Fruit fly (Drosophila melanogaster): ENCODE data around the gene Mst84Dc.

The Mst84Dc gene

DNA sequence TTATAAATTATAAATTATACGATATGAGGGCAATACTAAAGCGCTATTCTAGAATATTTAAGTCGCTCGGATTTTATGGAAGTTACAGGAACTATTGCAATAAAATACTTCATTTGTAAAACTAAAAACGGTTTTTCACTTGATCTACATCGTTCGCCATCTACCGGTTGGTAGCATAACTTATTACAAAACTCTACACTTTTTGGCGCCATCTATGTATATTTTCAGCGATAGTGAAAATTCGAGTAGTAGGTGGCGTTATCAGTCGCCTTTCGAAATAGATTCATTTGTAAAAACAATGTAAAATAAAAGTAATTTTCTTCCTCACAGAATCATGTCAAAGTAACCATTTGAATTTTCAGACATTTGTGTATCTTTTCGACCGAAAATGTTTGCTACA, 18.0 kb downstream of the Mst84Dc start, which contains the start of gene nxf4 (continued):
- peak; percentile 34 for TF ChIP-seq CG1529 (GFP tag; optimal IDR thresholded peaks at IDR 0.05)
- TF ChIP-seq CG8359 (GFP tag; optimal IDR thresholded peaks at IDR 0.05; ENCODE audit: borderline replicate concordance): peak; percentile 34
- no peak for TF ChIP-seq ftz-f1 (GFP tag; optimal IDR thresholded peaks at IDR 0.05)
- peak; percentile 49 for TF ChIP-seq CG14667 (GFP tag; IDR thresholded peaks at IDR 0.05)
- TF ChIP-seq gro (GFP tag; optimal IDR thresholded peaks at IDR 0.05): peak; percentile 73
- peak; percentile 72 for TF ChIP-seq ind (GFP tag; optimal IDR thresholded peaks at IDR 0.05)
- peak; percentile 67 for TF ChIP-seq Bdp1 (GFP tag; optimal IDR thresholded peaks at IDR 0.05)
- peak; percentile 67 for TF ChIP-seq tgo (GFP tag; IDR thresholded peaks at IDR 0.05)
- TF ChIP-seq salm (tag; optimal IDR thresholded peaks at IDR 0.05): no peak
- TF ChIP-seq CG7786 (GFP tag; optimal IDR thresholded peaks at IDR 0.05): peak; percentile 50
- peak; percentile 75 for TF ChIP-seq Meics (GFP tag; optimal IDR thresholded peaks at IDR 0.05)
- no peak for TF ChIP-seq zen2 (GFP tag; IDR thresholded peaks at IDR 0.05; ENCODE audit: partially characterized antibody)
- peak; percentile 83 for TF ChIP-seq CG13775 (GFP tag; optimal IDR thresholded peaks at IDR 0.05)
- peak; percentile 59 for TF ChIP-seq Fer3 (tag; optimal IDR thresholded peaks at IDR 0.05)
- peak; percentile 79 for TF ChIP-seq Hmr (GFP tag; optimal IDR thresholded peaks at IDR 0.05)
- TF ChIP-seq ham (GFP tag; IDR thresholded peaks at IDR 0.05): no peak
- no peak for TF ChIP-seq schlank (tag; optimal IDR thresholded peaks at IDR 0.05)
- peak; percentile 92 for TF ChIP-seq CG33213 (GFP tag; optimal IDR thresholded peaks at IDR 0.05)
- no peak for TF ChIP-seq Ssrp (tag; optimal IDR thresholded peaks at IDR 0.05)
- TF ChIP-seq GATAe (GFP tag; conservative IDR thresholded peaks at IDR 0.05): 0 out of 2 replicates have a peak, but pooled peaks have one; percentile 32
- peak; percentile 92 for TF ChIP-seq sens (GFP tag)
- TF ChIP-seq Pdp1 (GFP tag; optimal IDR thresholded peaks at IDR 0.05): peak in 1 of 2 experiments; percentile 79
- TF ChIP-seq ERR (GFP tag; optimal IDR thresholded peaks at IDR 0.05): peak; percentile 37
- peak; percentile 85 for TF ChIP-seq CG9932 (GFP tag; IDR thresholded peaks at IDR 0.05)
- TF ChIP-seq NFAT (GFP tag; IDR thresholded peaks at IDR 0.05): peak; percentile 79
- peak; percentile 13; the same call in 1 of the 2 replicates for TF ChIP-seq gsb (GFP tag; IDR thresholded peaks at IDR 0.05)
- peak; percentile 68 for TF ChIP-seq sug (tag; optimal IDR thresholded peaks at IDR 0.05)
- TF ChIP-seq Atf6 (GFP tag; IDR thresholded peaks at IDR 0.05): 0 out of 2 replicates have a peak, but pooled peaks have one; percentile 17
- peak; percentile 63 for TF ChIP-seq Atf-2 (GFP tag; optimal IDR thresholded peaks at IDR 0.05)
- peak; percentile 27 for TF ChIP-seq BtbVII (GFP tag; optimal IDR thresholded peaks at IDR 0.05)
- peak; percentile 54 for TF ChIP-seq Dip3 (GFP tag; optimal IDR thresholded peaks at IDR 0.05)
- TF ChIP-seq gcm2 (GFP tag; optimal IDR thresholded peaks at IDR 0.05): no peak
- no peak for TF ChIP-seq cwo (GFP tag; optimal IDR thresholded peaks at IDR 0.05)
- no peak for TF ChIP-seq CG12391 (tag; optimal IDR thresholded peaks at IDR 0.05)
- peak; percentile 73 for TF ChIP-seq Camta (GFP tag; optimal IDR thresholded peaks at IDR 0.05)
- no peak for TF ChIP-seq ap (GFP tag; IDR thresholded peaks at IDR 0.05)
- peak; percentile 62 for TF ChIP-seq CG1647 (GFP tag; optimal IDR thresholded peaks at IDR 0.05)
- TF ChIP-seq CG34376 (GFP tag; optimal IDR thresholded peaks at IDR 0.05): no peak
- no peak for TF ChIP-seq Spps (tag; optimal IDR thresholded peaks at IDR 0.05)
- TF ChIP-seq phol (tag; optimal IDR thresholded peaks at IDR 0.05): peak; percentile 79
- peak; percentile 73 for TF ChIP-seq stwl (tag; optimal IDR thresholded peaks at IDR 0.05)
- peak; percentile 69; the same call in 1 of the 3 replicates for TF ChIP-seq Opbp (GFP tag; IDR thresholded peaks at IDR 0.05; ENCODE audit: partially characterized antibody)
- TF ChIP-seq NK7.1 (GFP tag; optimal IDR thresholded peaks at IDR 0.05): no peak
- TF ChIP-seq CG7357 (GFP tag; IDR thresholded peaks at IDR 0.05): no peak
- TF ChIP-seq jing (GFP tag; optimal IDR thresholded peaks at IDR 0.05): peak; percentile 64
- TF ChIP-seq CG12155 (GFP tag; optimal IDR thresholded peaks at IDR 0.05): peak; percentile 68
- no peak for TF ChIP-seq Taf1 (GFP tag; IDR thresholded peaks at IDR 0.05)
- TF ChIP-seq pnt (GFP tag; optimal IDR thresholded peaks at IDR 0.05): peak; percentile 76
- TF ChIP-seq CG16813 (GFP tag; IDR thresholded peaks at IDR 0.05; ENCODE audit: partially characterized antibody): peak; percentile 49; the same call in 1 of the 3 replicates
- peak; percentile 23 for TF ChIP-seq nau (GFP tag; optimal IDR thresholded peaks at IDR 0.05)
- peak; percentile 73 for TF ChIP-seq Antp (GFP tag; optimal IDR thresholded peaks at IDR 0.05)

Data from whole organism, embryonic.